Comparison of ENCODE assay signal across 5 worm cellular contexts in genomic region chrV:1027044-1027443, ce11.
TF ChIP-seq lines count a peak whose summit lies in the region.

Gene R09A1.3 (minus strand): TSS chrV:1027074.

TF ChIP-seq in whole organism, L2 larva, 48 proteins besides CTCF, POLR2A, EP300 and RAD21:
- TF ChIP-seq ama-1 (optimal IDR thresholded peaks at IDR 0.05; lab: Kevin White, UChicago), result no peak
- peak; percentile 45 for TF ChIP-seq fos-1 (tag; optimal IDR thresholded peaks at IDR 0.05; lab: Kevin White, UChicago)

TF ChIP-seq in whole organism, L3 larva, 47 proteins besides CTCF, POLR2A, EP300 and RAD21:
- peak; percentile 24 for TF ChIP-seq elt-2 (tag; optimal IDR thresholded peaks at IDR 0.05; lab: Kevin White, UChicago)
- TF ChIP-seq pha-4 (tag; optimal IDR thresholded peaks at IDR 0.05; lab: Kevin White, UChicago), result peak; percentile 33
- TF ChIP-seq nhr-28 (tag; optimal IDR thresholded peaks at IDR 0.05; lab: Kevin White, UChicago), result no peak
- no peak for TF ChIP-seq nhr-11 (tag; optimal IDR thresholded peaks at IDR 0.05; lab: Kevin White, UChicago)
- no peak for TF ChIP-seq ceh-82 (tag; optimal IDR thresholded peaks at IDR 0.05; lab: Kevin White, UChicago)
- no peak for TF ChIP-seq ama-1 (optimal IDR thresholded peaks at IDR 0.05; lab: Kevin White, UChicago)
- TF ChIP-seq unc-62 (GFP tag; optimal IDR thresholded peaks at IDR 0.05; lab: Kevin White, UChicago), result no peak
- no peak for TF ChIP-seq fkh-2 (tag; optimal IDR thresholded peaks at IDR 0.05; lab: Kevin White, UChicago)
- TF ChIP-seq lin-15B (tag; optimal IDR thresholded peaks at IDR 0.05; lab: Kevin White, UChicago), result no peak

TF ChIP-seq in whole organism, L4 larva, 104 proteins besides CTCF, POLR2A, EP300 and RAD21:
- TF ChIP-seq aha-1 (tag; lab: Kevin White, UChicago) (no peak), sdz-12 (GFP tag; optimal IDR thresholded peaks at IDR 0.05; lab: Kevin White, UChicago) (no peak), nhr-28 (tag; optimal IDR thresholded peaks at IDR 0.05; lab: Kevin White, UChicago) (peak; percentile 19), nhr-76 (tag; optimal IDR thresholded peaks at IDR 0.05; lab: Kevin White, UChicago) (no peak), egl-27 (tag; optimal IDR thresholded peaks at IDR 0.05; lab: Kevin White, UChicago) (no peak), daf-16 (GFP tag; optimal IDR thresholded peaks at IDR 0.05; lab: Kevin White, UChicago) (no peak), daf-16 (tag; optimal IDR thresholded peaks at IDR 0.05; lab: Kevin White, UChicago) (peak; percentile 91), pqm-1 (tag; optimal IDR thresholded peaks at IDR 0.05; lab: Kevin White, UChicago) (peak; percentile 42), lir-3 (tag; optimal IDR thresholded peaks at IDR 0.05; lab: Kevin White, UChicago) (no peak), hlh-30 (tag; optimal IDR thresholded peaks at IDR 0.05; lab: Kevin White, UChicago; ENCODE audit: insufficient read depth) (no peak)

TF ChIP-seq in whole organism, late embryonic, 69 proteins besides CTCF, POLR2A, EP300 and RAD21:
- no peak for TF ChIP-seq ceh-24 (tag; optimal IDR thresholded peaks at IDR 0.05; lab: Kevin White, UChicago)
- TF ChIP-seq K09A11.1 (tag; optimal IDR thresholded peaks at IDR 0.05; lab: Kevin White, UChicago; ENCODE audit: insufficient read depth), result no peak
- TF ChIP-seq zip-5 (tag; optimal IDR thresholded peaks at IDR 0.05; lab: Kevin White, UChicago), result no peak
- no peak for TF ChIP-seq odd-2 (tag; optimal IDR thresholded peaks at IDR 0.05; lab: Kevin White, UChicago)
- TF ChIP-seq Y22D7AL.16 (tag; optimal IDR thresholded peaks at IDR 0.05; lab: Kevin White, UChicago), result no peak
- TF ChIP-seq elt-2 (tag; optimal IDR thresholded peaks at IDR 0.05; lab: Kevin White, UChicago), result peak; percentile 26
- no peak for TF ChIP-seq ceh-30 (tag; optimal IDR thresholded peaks at IDR 0.05; lab: Kevin White, UChicago)

TF ChIP-seq in whole organism, young adult, 124 proteins besides CTCF, POLR2A, EP300 and RAD21:
- TF ChIP-seq nhr-80 (tag; optimal IDR thresholded peaks at IDR 0.05; lab: Kevin White, UChicago) (peak; percentile 7), cebp-1 (GFP tag; IDR thresholded peaks at IDR 0.05; lab: Robert Waterston, UW) (no peak), cebp-1 (tag; optimal IDR thresholded peaks at IDR 0.05; lab: Kevin White, UChicago) (no peak)
TF ChIP-seq in whole organism, young adult: peak in this region for 1.
